Worm (Caenorhabditis elegans): Measurements from ENCODE around the gene btb-19.

DNA sequence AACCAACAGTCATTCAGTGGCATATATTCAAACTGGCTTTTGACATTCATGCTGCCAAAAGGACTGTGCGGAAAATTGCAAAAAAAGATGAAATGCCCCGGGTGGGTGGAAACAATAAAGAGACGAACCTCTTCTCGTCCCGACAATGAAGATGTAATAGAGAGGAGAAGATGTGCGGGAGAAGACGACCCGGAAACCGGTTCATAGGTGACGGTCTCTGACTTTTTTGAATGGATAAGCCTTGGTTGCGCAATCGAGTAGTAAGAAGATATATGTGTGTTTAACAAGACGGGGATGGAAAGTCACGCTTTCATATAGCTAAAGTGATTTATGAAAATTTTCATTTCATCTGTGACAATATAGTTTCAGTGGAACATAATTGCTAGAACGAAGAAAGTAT lies 41.2 kb downstream of the btb-19 start:
- TF ChIP-seq ref-1 (GFP tag; conservative IDR thresholded peaks at IDR 0.05) (no peak), T22C8.4 (GFP tag; IDR thresholded peaks at IDR 0.05) (no peak), tab-1 (GFP tag; IDR thresholded peaks at IDR 0.05) (no peak)
